Worm (Caenorhabditis elegans) whole organism, L4 larva: ENCODE data around the gene gpch-1.
A peak's percentile ranks its signal among the peaks of the same experiment; 100 is the strongest.

Source experiments
- D1046.2 ChIP-seq: fragments of 200-800 bp; sonication (Bioruptor generic); IDR thresholded peaks from 2 replicates; pipeline ENCODE4 v1.3.6; 2022; ENCODE audit warnings: missing genetic modification characterization, missing compliant biosample characterization
- F10B5.3 ChIP-seq: sonication (generic microtip); optimal IDR thresholded peaks from 2 replicates; lab custom pipeline; 2016; ENCODE audit warnings: mild to moderate bottlenecking, missing genetic modification characterization, missing compliant biosample characterization
- F37D6.2 ChIP-seq: sonication (generic microtip); optimal IDR thresholded peaks from 2 replicates; lab custom pipeline; 2016; ENCODE audit warnings: mild to moderate bottlenecking, missing genetic modification characterization, missing compliant biosample characterization
- F49E8.2 ChIP-seq: sonication (generic microtip); optimal IDR thresholded peaks from 2 replicates; lab custom pipeline; 2016; ENCODE audit warnings: missing compliant biosample characterization, mild to moderate bottlenecking, missing genetic modification characterization, borderline replicate concordance
- T20F7.1 ChIP-seq: fragments of 200-800 bp; sonication (Bioruptor generic); optimal IDR thresholded peaks from 2 replicates; lab custom pipeline; 2018; ENCODE audit warnings: mild to moderate bottlenecking, missing genetic modification characterization, missing compliant biosample characterization
- Y75B8A.6 ChIP-seq: fragments of 200-800 bp; sonication (Bioruptor generic); IDR thresholded peaks from 2 replicates; pipeline ENCODE4 v1.3.6; 2022; ENCODE audit warnings: missing genetic modification reagents, missing genetic modification characterization, missing compliant biosample characterization
- ZK546.5 ChIP-seq, 2 experiments: sonication (generic microtip); optimal IDR thresholded peaks; 2 replicates each; lab custom pipeline; 2017; ENCODE audit warnings: missing biosample characterization in 2 of 2, missing genetic modification characterization in 2 of 2
- aly-2 ChIP-seq: sonication (generic microtip); optimal IDR thresholded peaks from 2 replicates; lab custom pipeline; 2018; ENCODE audit warnings: missing biosample characterization, missing genetic modification characterization
- arid-1 ChIP-seq: fragments of 200-800 bp; sonication (Bioruptor generic); conservative IDR thresholded peaks from 2 replicates; pipeline ENCODE4 v1.3.6; 2022; ENCODE audit warnings: missing genetic modification reagents, missing genetic modification characterization, missing compliant biosample characterization
- attf-4 ChIP-seq: sonication (generic microtip); optimal IDR thresholded peaks from 3 replicates; lab custom pipeline; 2017; ENCODE audit warnings: missing biosample characterization, missing genetic modification characterization
- ceh-20 ChIP-seq: fragments of 200-800 bp; sonication (Bioruptor generic); IDR thresholded peaks from 2 replicates; pipeline ENCODE4 v1.3.6; 2022; ENCODE audit warnings: missing genetic modification reagents, missing genetic modification characterization, missing compliant biosample characterization
- ceh-82 ChIP-seq: sonication (generic microtip); optimal IDR thresholded peaks from 2 replicates; lab custom pipeline; 2017; ENCODE audit warnings: missing biosample characterization, missing genetic modification characterization
- cey-2 ChIP-seq: sonication (generic microtip); optimal IDR thresholded peaks from 3 replicates; lab custom pipeline; 2017; ENCODE audit warnings: missing genetic modification characterization, mild to moderate bottlenecking, missing compliant biosample characterization, antibody characterized with exemption, borderline replicate concordance; ENCODE audit not compliant: insufficient read depth
- ctbp-1 ChIP-seq: fragments of 200-800 bp; sonication (Bioruptor generic); IDR thresholded peaks from 2 replicates; pipeline ENCODE4 v1.3.6; 2022; ENCODE audit warnings: missing genetic modification reagents, missing genetic modification characterization, missing compliant biosample characterization
- daf-12 ChIP-seq: fragments of 150-350 bp; optimal IDR thresholded peaks from 2 replicates; lab custom pipeline; 2014; ENCODE audit warnings: missing biosample characterization, missing genetic modification reagents, missing genetic modification characterization
- daf-16 ChIP-seq, 3 experiments: sonication (generic microtip); optimal IDR thresholded peaks; 2 replicates each; lab custom pipeline; 2016 to 2017; ENCODE audit warnings: missing genetic modification characterization in 3 of 3, missing genetic modification reagents in 3 of 3, mild to moderate bottlenecking in 2 of 3, missing compliant biosample characterization in 2 of 3, missing biosample characterization in 1 of 3, moderate library complexity in 1 of 3
- dmd-6 ChIP-seq: fragments of 200-800 bp; sonication (Bioruptor generic); IDR thresholded peaks from 2 replicates; pipeline ENCODE4 v1.3.6; 2022; ENCODE audit warnings: missing genetic modification reagents, missing genetic modification characterization, missing compliant biosample characterization
- dmd-8 ChIP-seq: fragments of 200-800 bp; sonication (Bioruptor generic); IDR thresholded peaks from 2 replicates; pipeline ENCODE4 v1.3.6; 2022; ENCODE audit warnings: missing genetic modification characterization, missing compliant biosample characterization
- dmd-9 ChIP-seq: fragments of 200-800 bp; sonication (Bioruptor generic); IDR thresholded peaks from 2 replicates; pipeline ENCODE4 v1.3.6; 2022; ENCODE audit warnings: missing genetic modification reagents, missing genetic modification characterization, missing compliant biosample characterization
- dpl-1 ChIP-seq: fragments of 150-350 bp; optimal IDR thresholded peaks from 2 replicates; lab custom pipeline; 2014; ENCODE audit warnings: missing biosample characterization, missing genetic modification reagents, missing genetic modification characterization
- dve-1 ChIP-seq: sonication (generic microtip); optimal IDR thresholded peaks from 2 replicates; lab custom pipeline; 2017; ENCODE audit warnings: antibody characterized with exemption, mild to moderate bottlenecking, missing genetic modification characterization, missing compliant biosample characterization; ENCODE audit not compliant: insufficient read depth
- egl-27 ChIP-seq: sonication (generic microtip); optimal IDR thresholded peaks from 3 replicates; lab custom pipeline; 2017; ENCODE audit warnings: missing biosample characterization, missing genetic modification reagents, missing genetic modification characterization
- hlh-11 ChIP-seq: fragments of 200-800 bp; sonication (Bioruptor generic); optimal IDR thresholded peaks from 2 replicates; lab custom pipeline; 2018; ENCODE audit warnings: mild to moderate bottlenecking, missing genetic modification characterization, missing compliant biosample characterization
- lim-7 ChIP-seq: fragments of 200-800 bp; sonication (Bioruptor generic); IDR thresholded peaks from 2 replicates; pipeline ENCODE4 v1.3.6; 2022; ENCODE audit warnings: missing genetic modification characterization, missing compliant biosample characterization
- lin-13 ChIP-seq: fragments of 150-350 bp; optimal IDR thresholded peaks from 2 replicates; lab custom pipeline; 2014; ENCODE audit warnings: missing biosample characterization, missing genetic modification reagents, missing genetic modification characterization
- lin-15B ChIP-seq: fragments of 150-350 bp; sonication (generic microtip); optimal IDR thresholded peaks from 3 replicates; lab custom pipeline; 2014; ENCODE audit warnings: missing biosample characterization, missing genetic modification characterization
- lin-39 ChIP-seq: fragments of 150-350 bp; optimal IDR thresholded peaks from 2 replicates; lab custom pipeline; 2014; ENCODE audit warnings: missing biosample characterization, missing genetic modification reagents, missing genetic modification characterization
- lir-3 ChIP-seq: sonication (generic microtip); optimal IDR thresholded peaks from 2 replicates; lab custom pipeline; 2016; ENCODE audit warnings: mild to moderate bottlenecking, missing genetic modification characterization, missing compliant biosample characterization
- madf-9 ChIP-seq: fragments of 200-800 bp; sonication (Bioruptor generic); conservative IDR thresholded peaks from 2 replicates; pipeline ENCODE4 v1.3.6; 2022; ENCODE audit warnings: missing genetic modification reagents, missing genetic modification characterization, missing compliant biosample characterization
- mdt-29 ChIP-seq: fragments of 200-800 bp; sonication (Bioruptor generic); IDR thresholded peaks from 2 replicates; pipeline ENCODE4 v1.3.6; 2022; ENCODE audit warnings: missing genetic modification reagents, missing genetic modification characterization, missing compliant biosample characterization
- mep-1 ChIP-seq: fragments of 150-350 bp; sonication (generic microtip); optimal IDR thresholded peaks from 3 replicates; lab custom pipeline; 2014; ENCODE audit warnings: missing biosample characterization, missing genetic modification characterization
- mes-2 ChIP-seq: sonication (generic microtip); optimal IDR thresholded peaks from 2 replicates; lab custom pipeline; 2016; ENCODE audit warnings: missing genotype, mild to moderate bottlenecking, missing genetic modification characterization, missing compliant biosample characterization; ENCODE audit not compliant: poor library complexity, severe bottlenecking
- mxl-3 ChIP-seq: fragments of 200-800 bp; sonication (Bioruptor generic); optimal IDR thresholded peaks from 2 replicates; lab custom pipeline; 2018; ENCODE audit warnings: mild to moderate bottlenecking, missing genetic modification characterization, missing compliant biosample characterization
- nhr-11 ChIP-seq: fragments of 150-350 bp; optimal IDR thresholded peaks from 2 replicates; lab custom pipeline; 2014; ENCODE audit warnings: missing biosample characterization, missing genetic modification characterization
- nhr-111 ChIP-seq: fragments of 200-800 bp; sonication (Bioruptor generic); optimal IDR thresholded peaks from 2 replicates; lab custom pipeline; 2018; ENCODE audit warnings: mild to moderate bottlenecking, missing genetic modification characterization, missing compliant biosample characterization
- nhr-237 ChIP-seq: sonication (generic microtip); optimal IDR thresholded peaks from 2 replicates; lab custom pipeline; 2017; ENCODE audit warnings: missing biosample characterization, missing genetic modification characterization
- nhr-42 ChIP-seq: fragments of 200-800 bp; sonication (Bioruptor generic); IDR thresholded peaks from 2 replicates; pipeline ENCODE4 v1.3.6; 2022; ENCODE audit warnings: missing genetic modification characterization, missing compliant biosample characterization
- nhr-6 ChIP-seq: fragments of 150-350 bp; optimal IDR thresholded peaks from 2 replicates; lab custom pipeline; 2014; ENCODE audit warnings: missing biosample characterization, missing genetic modification characterization
- nhr-76 ChIP-seq: fragments of 150-350 bp; optimal IDR thresholded peaks from 2 replicates; lab custom pipeline; 2014; ENCODE audit warnings: missing biosample characterization, missing genetic modification characterization
- nhr-77 ChIP-seq: fragments of 150-350 bp; optimal IDR thresholded peaks from 2 replicates; lab custom pipeline; 2014; ENCODE audit warnings: missing biosample characterization, missing genetic modification characterization
- pqm-1 ChIP-seq: sonication (generic microtip); optimal IDR thresholded peaks from 2 replicates; lab custom pipeline; 2017; ENCODE audit warnings: missing biosample characterization, missing genetic modification characterization
- saeg-2 ChIP-seq: fragments of 200-800 bp; sonication (Bioruptor generic); IDR thresholded peaks from 2 replicates; pipeline ENCODE4 v1.3.6; 2022; ENCODE audit warnings: missing genetic modification reagents, missing genetic modification characterization, missing compliant biosample characterization
- snpc-1.2 ChIP-seq: fragments of 200-800 bp; sonication (Bioruptor generic); IDR thresholded peaks from 2 replicates; pipeline ENCODE4 v1.3.6; 2022; ENCODE audit warnings: missing genetic modification reagents, missing genetic modification characterization, missing compliant biosample characterization
- spr-1 ChIP-seq: sonication (generic microtip); optimal IDR thresholded peaks from 2 replicates; lab custom pipeline; 2016; ENCODE audit warnings: mild to moderate bottlenecking, missing genetic modification characterization, missing compliant biosample characterization
- unc-130 ChIP-seq: sonication (generic microtip); optimal IDR thresholded peaks from 2 replicates; lab custom pipeline; 2016; ENCODE audit warnings: missing genetic modification reagents, missing genetic modification characterization, missing compliant biosample characterization
- unc-39 ChIP-seq: sonication (generic microtip); optimal IDR thresholded peaks from 2 replicates; lab custom pipeline; 2017; ENCODE audit warnings: missing biosample characterization, missing genetic modification characterization
- zag-1 ChIP-seq: fragments of 150-350 bp; optimal IDR thresholded peaks from 2 replicates; lab custom pipeline; 2014; ENCODE audit warnings: missing biosample characterization, missing genetic modification characterization
- zfp-3 ChIP-seq: fragments of 200-800 bp; sonication (Bioruptor generic); conservative IDR thresholded peaks from 2 replicates; pipeline ENCODE4 v1.3.6; 2022; ENCODE audit warnings: missing genetic modification reagents, missing genetic modification characterization, missing compliant biosample characterization
- zip-11 ChIP-seq: fragments of 200-800 bp; sonication (Bioruptor generic); IDR thresholded peaks from 2 replicates; pipeline ENCODE4 v1.3.6; 2022; ENCODE audit warnings: missing genetic modification characterization, missing compliant biosample characterization
- ztf-7 ChIP-seq: fragments of 150-350 bp; optimal IDR thresholded peaks from 2 replicates; lab custom pipeline; 2014; ENCODE audit warnings: missing biosample characterization, missing genetic modification characterization

The gpch-1 gene

DNA sequence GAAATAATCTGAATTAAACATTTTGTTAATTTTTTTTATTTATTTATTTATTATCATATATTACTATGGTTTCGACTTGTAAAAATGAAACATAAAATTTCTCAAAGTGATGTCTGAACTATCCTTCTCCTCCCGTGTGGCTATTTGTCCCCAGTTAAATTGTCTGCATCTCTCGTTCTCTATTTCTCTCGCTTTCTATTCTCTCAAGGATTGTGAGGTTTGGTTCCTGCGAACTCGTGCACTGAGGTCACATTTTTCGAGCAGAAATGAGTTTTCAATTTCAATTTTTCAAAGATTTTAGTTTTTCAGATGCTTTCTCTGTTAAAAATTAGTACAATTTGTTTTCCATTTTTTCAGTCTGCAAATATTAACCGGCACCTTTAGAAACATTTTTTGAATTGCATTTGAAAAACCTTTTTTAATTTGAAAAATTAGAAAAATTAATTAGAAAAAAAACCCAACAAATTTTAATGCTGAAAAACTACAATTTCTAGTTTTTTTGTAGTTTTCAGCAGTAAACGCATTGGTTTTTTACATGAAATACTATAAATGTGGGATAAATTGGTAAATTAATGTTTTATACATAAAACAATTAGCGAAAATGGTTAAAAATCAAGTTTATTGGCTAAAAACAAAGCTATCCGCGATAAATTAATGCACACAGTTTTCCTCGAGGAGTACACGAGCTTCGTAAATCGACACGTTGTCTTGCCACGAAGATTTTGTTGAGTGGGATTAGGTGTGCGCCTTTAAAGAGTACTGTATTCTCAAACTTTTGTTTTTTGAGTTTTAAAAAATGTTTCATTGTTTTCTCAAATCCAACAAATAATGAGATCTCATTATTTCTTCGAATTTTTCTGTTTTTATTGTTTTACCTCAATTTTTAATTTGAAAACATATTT, 4.0 kb downstream of the gpch-1 start:
- no peak for TF ChIP-seq nhr-237 (tag; lab: Kevin White, UChicago)
- no peak for TF ChIP-seq attf-4 (tag; lab: Kevin White, UChicago)
- no peak for TF ChIP-seq dmd-9 (GFP tag; lab: Robert Waterston, UW)
- no peak for TF ChIP-seq dmd-8 (GFP tag; lab: Robert Waterston, UW)
- no peak for TF ChIP-seq dpl-1 (GFP tag; lab: Kevin White, UChicago)
- no peak for TF ChIP-seq ceh-82 (tag; lab: Kevin White, UChicago)
- TF ChIP-seq ceh-20 (GFP tag; lab: Robert Waterston, UW): no peak
- no peak for TF ChIP-seq arid-1 (GFP tag; lab: Robert Waterston, UW)
- TF ChIP-seq nhr-6 (tag; lab: Kevin White, UChicago): no peak
- no peak for TF ChIP-seq zag-1 (tag; lab: Kevin White, UChicago)
- TF ChIP-seq F10B5.3: no peak
- no peak for TF ChIP-seq spr-1 (tag; lab: Kevin White, UChicago)
- TF ChIP-seq nhr-11 (tag; lab: Kevin White, UChicago): no peak
- no peak for TF ChIP-seq lin-15B (tag; lab: Kevin White, UChicago)
- TF ChIP-seq hlh-11 (tag; lab: Kevin White, UChicago): peak; percentile 58
- TF ChIP-seq F37D6.2 (tag; lab: Kevin White, UChicago): no peak
- no peak for TF ChIP-seq Y75B8A.6
- TF ChIP-seq T20F7.1 (GFP tag; lab: Kevin White, UChicago): no peak
- TF ChIP-seq daf-12 (tag; lab: Kevin White, UChicago): no peak
- TF ChIP-seq F49E8.2 (tag; lab: Kevin White, UChicago): no peak
- no peak for TF ChIP-seq ctbp-1
- TF ChIP-seq D1046.2 (GFP tag; lab: Robert Waterston, UW): no peak
- TF ChIP-seq unc-39 (tag; lab: Kevin White, UChicago): no peak
- TF ChIP-seq nhr-76 (tag; lab: Kevin White, UChicago): no peak
- no peak for TF ChIP-seq daf-16 (GFP tag; optimal IDR thresholded peaks at IDR 0.05; lab: Kevin White, UChicago)
- TF ChIP-seq daf-16 (tag; optimal IDR thresholded peaks at IDR 0.05; lab: Kevin White, UChicago): peak; percentile 25
- no peak for TF ChIP-seq pqm-1 (tag; lab: Kevin White, UChicago)
- peak; percentile 51 for TF ChIP-seq nhr-77 (tag; lab: Kevin White, UChicago)
- TF ChIP-seq zip-11 (GFP tag; lab: Robert Waterston, UW): no peak
- no peak for TF ChIP-seq snpc-1.2 (GFP tag; lab: Robert Waterston, UW)
- TF ChIP-seq mep-1 (tag; lab: Kevin White, UChicago): peak; percentile 23
- TF ChIP-seq nhr-42 (GFP tag; lab: Robert Waterston, UW): no peak
- TF ChIP-seq madf-9 (GFP tag; lab: Robert Waterston, UW): no peak
- no peak for TF ChIP-seq aly-2 (tag; lab: Kevin White, UChicago)
- no peak for TF ChIP-seq ztf-7 (tag; lab: Kevin White, UChicago)
- TF ChIP-seq saeg-2 (GFP tag; lab: Robert Waterston, UW): no peak
- TF ChIP-seq dmd-6: peak; percentile 81
- TF ChIP-seq mes-2: no peak
- TF ChIP-seq lin-13 (GFP tag; lab: Kevin White, UChicago): no peak
- TF ChIP-seq nhr-111 (GFP tag; lab: Kevin White, UChicago): no peak
- TF ChIP-seq dve-1: peak; percentile 31
- no peak for TF ChIP-seq lim-7 (GFP tag; lab: Robert Waterston, UW)
- TF ChIP-seq unc-130 (GFP tag; lab: Kevin White, UChicago): peak; percentile 28
- no peak for TF ChIP-seq zfp-3 (GFP tag; lab: Robert Waterston, UW)
- no peak for TF ChIP-seq lir-3 (tag; lab: Kevin White, UChicago)
- TF ChIP-seq lin-39 (tag; lab: Kevin White, UChicago): no peak
- TF ChIP-seq mxl-3 (GFP tag; lab: Kevin White, UChicago): no peak
- no peak for TF ChIP-seq cey-2 (tag; lab: Kevin White, UChicago)
- TF ChIP-seq mdt-29 (GFP tag; lab: Robert Waterston, UW): no peak
- TF ChIP-seq egl-27 (tag; lab: Kevin White, UChicago): no peak
- no peak for TF ChIP-seq ZK546.5 (tag; optimal IDR thresholded peaks at IDR 0.05; lab: Kevin White, UChicago)
